Worm (Caenorhabditis elegans) whole organism, L1 larva: ENCODE results near the gene ilys-6.

Source experiments
- C34B4.2 ChIP-seq: sonication (generic microtip); optimal IDR thresholded peaks from 2 replicates; lab custom pipeline; 2017; ENCODE audit warnings: mild to moderate bottlenecking, missing genetic modification characterization, missing compliant biosample characterization
- F16B12.6 ChIP-seq: fragments of 150-350 bp; optimal IDR thresholded peaks from 2 replicates; lab custom pipeline; 2014; ENCODE audit warnings: missing biosample characterization, missing genetic modification characterization
- aha-1 ChIP-seq: fragments of 150-350 bp; optimal IDR thresholded peaks from 2 replicates; lab custom pipeline; 2014; ENCODE audit warnings: missing biosample characterization, missing genetic modification characterization
- aly-2 ChIP-seq: fragments of 150-350 bp; optimal IDR thresholded peaks from 2 replicates; lab custom pipeline; 2014; ENCODE audit warnings: missing biosample characterization, missing genetic modification characterization
- ama-1 ChIP-seq: fragments of 150-350 bp; optimal IDR thresholded peaks from 2 replicates; lab custom pipeline; 2014
- blmp-1 ChIP-seq: fragments of 150-350 bp; optimal IDR thresholded peaks from 2 replicates; lab custom pipeline; 2014; ENCODE audit warnings: missing biosample characterization, missing genetic modification characterization
- ceh-63 ChIP-seq: fragments of 200-800 bp; sonication (Bioruptor generic); optimal IDR thresholded peaks from 2 replicates; lab custom pipeline; 2018; ENCODE audit warnings: mild to moderate bottlenecking, missing genetic modification characterization, missing compliant biosample characterization
- ceh-88 ChIP-seq: fragments of 200-800 bp; sonication (Bioruptor generic); IDR thresholded peaks from 2 replicates; pipeline ENCODE4 v1.3.6; 2022; ENCODE audit warnings: missing genetic modification characterization, missing compliant biosample characterization
- ceh-90 ChIP-seq: sonication (generic microtip); optimal IDR thresholded peaks from 2 replicates; lab custom pipeline; 2016; ENCODE audit warnings: missing genetic modification characterization, missing compliant biosample characterization
- dpl-1 ChIP-seq, 3 experiments: fragments of 150-350 bp in 2 of 3; sonication (generic microtip) in 1 of 3; optimal IDR thresholded peaks; 2 replicates each; lab custom pipeline; 2014 to 2017; ENCODE audit warnings: missing biosample characterization in 3 of 3, missing genetic modification characterization in 3 of 3, missing genetic modification reagents in 3 of 3
- dsc-1 ChIP-seq: sonication (generic microtip); optimal IDR thresholded peaks from 2 replicates; lab custom pipeline; 2016; ENCODE audit warnings: mild to moderate bottlenecking, missing genetic modification characterization, missing compliant biosample characterization
- efl-1 ChIP-seq, 4 experiments: fragments of 150-350 bp; optimal IDR thresholded peaks in 3 of 4; peaks in 1 of 4; 1 replicate in 1 of 4; 2 replicates in 3 of 4; lab custom pipeline; 2014; ENCODE audit warnings: missing biosample characterization in 2 of 4, missing genetic modification characterization in 2 of 4, missing genetic modification reagents in 2 of 4
- efl-3 ChIP-seq: fragments of 200-800 bp; sonication (Bioruptor generic); optimal IDR thresholded peaks from 2 replicates; lab custom pipeline; 2018; ENCODE audit warnings: mild to moderate bottlenecking, missing genetic modification characterization, missing compliant biosample characterization
- egl-13 ChIP-seq: sonication (generic microtip); optimal IDR thresholded peaks from 2 replicates; lab custom pipeline; 2016; ENCODE audit warnings: missing genotype, missing genetic modification reagents, missing genetic modification characterization, missing compliant biosample characterization
- egl-27 ChIP-seq, 2 experiments: fragments of 150-350 bp in 1 of 2; sonication (generic microtip); optimal IDR thresholded peaks; 3 replicates each; lab custom pipeline; 2017 to 2018; ENCODE audit warnings: missing biosample characterization in 2 of 2, missing genetic modification characterization in 2 of 2, missing genetic modification reagents in 2 of 2
- elt-2 ChIP-seq: sonication (generic microtip); optimal IDR thresholded peaks from 2 replicates; lab custom pipeline; 2016; ENCODE audit warnings: missing genetic modification characterization, mild to moderate bottlenecking, inconsistent platforms, missing compliant biosample characterization, missing genetic modification reagents
- elt-3 ChIP-seq, 6 experiments: fragments of 150-350 bp in 1 of 6; sonication (generic microtip); optimal IDR thresholded peaks; 2 replicates each; lab custom pipeline; 2017 to 2018; ENCODE audit warnings: missing biosample characterization in 6 of 6, missing genetic modification characterization in 6 of 6, inconsistent platforms in 1 of 6
- ets-5 ChIP-seq: fragments of 200-800 bp; sonication (Bioruptor generic); IDR thresholded peaks from 2 replicates; pipeline ENCODE4 v1.3.6; 2022; ENCODE audit warnings: missing genetic modification characterization, missing compliant biosample characterization
- fkh-10 ChIP-seq: sonication (generic microtip); optimal IDR thresholded peaks from 2 replicates; lab custom pipeline; 2017; ENCODE audit warnings: missing biosample characterization, missing genetic modification reagents, missing genetic modification characterization
- fkh-8 ChIP-seq: sonication (generic microtip); optimal IDR thresholded peaks from 2 replicates; lab custom pipeline; 2016; ENCODE audit warnings: mild to moderate bottlenecking, missing genetic modification characterization, missing compliant biosample characterization
- fos-1 ChIP-seq: fragments of 150-350 bp; optimal IDR thresholded peaks from 2 replicates; lab custom pipeline; 2014; ENCODE audit warnings: missing biosample characterization, missing genetic modification characterization
- hpl-2 ChIP-seq: fragments of 150-350 bp; optimal IDR thresholded peaks from 2 replicates; lab custom pipeline; 2014; ENCODE audit warnings: missing biosample characterization, missing genetic modification reagents, missing genetic modification characterization
- jun-1 ChIP-seq: fragments of 150-350 bp; optimal IDR thresholded peaks from 2 replicates; lab custom pipeline; 2014; ENCODE audit warnings: missing biosample characterization, missing genetic modification reagents, missing genetic modification characterization
- lin-13 ChIP-seq: fragments of 150-350 bp; optimal IDR thresholded peaks from 2 replicates; lab custom pipeline; 2014; ENCODE audit warnings: missing biosample characterization, missing genetic modification reagents, missing genetic modification characterization
- lin-14 ChIP-seq: fragments of 200-800 bp; sonication (Bioruptor generic); optimal IDR thresholded peaks from 2 replicates; lab custom pipeline; 2018; ENCODE audit warnings: mild to moderate bottlenecking, missing genetic modification characterization, moderate library complexity, missing compliant biosample characterization
- lin-15B ChIP-seq: fragments of 150-350 bp; sonication (generic microtip); optimal IDR thresholded peaks from 3 replicates; lab custom pipeline; 2014; ENCODE audit warnings: missing biosample characterization, missing genetic modification characterization
- lin-39 ChIP-seq: fragments of 150-350 bp; optimal IDR thresholded peaks from 2 replicates; lab custom pipeline; 2014; ENCODE audit warnings: missing biosample characterization, missing genetic modification reagents, missing genetic modification characterization
- lsy-2 ChIP-seq, 2 experiments: fragments of 150-350 bp; optimal IDR thresholded peaks; 2 replicates each; lab custom pipeline; 2014; ENCODE audit warnings: missing biosample characterization in 2 of 2, missing genetic modification characterization in 2 of 2
- mef-2 ChIP-seq: fragments of 150-350 bp; optimal IDR thresholded peaks from 2 replicates; lab custom pipeline; 2014; ENCODE audit warnings: missing biosample characterization, missing genetic modification characterization
- nhr-11 ChIP-seq: fragments of 150-350 bp; optimal IDR thresholded peaks from 2 replicates; lab custom pipeline; 2014; ENCODE audit warnings: missing biosample characterization, missing genetic modification characterization
- nhr-20 ChIP-seq: sonication (generic microtip); optimal IDR thresholded peaks from 2 replicates; lab custom pipeline; 2016; ENCODE audit warnings: mild to moderate bottlenecking, missing genetic modification characterization, missing compliant biosample characterization
- nhr-237 ChIP-seq: fragments of 150-350 bp; optimal IDR thresholded peaks from 2 replicates; lab custom pipeline; 2014; ENCODE audit warnings: missing biosample characterization, missing genetic modification characterization
- nhr-47 ChIP-seq: sonication (generic microtip); optimal IDR thresholded peaks from 2 replicates; lab custom pipeline; 2016; ENCODE audit warnings: mild to moderate bottlenecking, missing genetic modification characterization, moderate library complexity, missing compliant biosample characterization
- nhr-76 ChIP-seq: sonication (generic microtip); optimal IDR thresholded peaks from 2 replicates; lab custom pipeline; 2017; ENCODE audit warnings: missing biosample characterization, missing genetic modification characterization
- nhr-84 ChIP-seq: sonication (generic microtip); optimal IDR thresholded peaks from 2 replicates; lab custom pipeline; 2017; ENCODE audit warnings: missing biosample characterization, missing genetic modification characterization
- nhr-85 ChIP-seq: sonication (generic microtip); peaks from one replicate; lab custom pipeline; 2016; ENCODE audit warnings: missing genetic modification characterization, inconsistent platforms, missing compliant biosample characterization
- nhr-90 ChIP-seq: sonication (generic microtip); optimal IDR thresholded peaks from 2 replicates; lab custom pipeline; 2016; ENCODE audit warnings: mild to moderate bottlenecking, missing genetic modification characterization, missing compliant biosample characterization; ENCODE audit not compliant: poor library complexity
- pag-3 ChIP-seq: sonication (generic microtip); optimal IDR thresholded peaks from 2 replicates; lab custom pipeline; 2017; ENCODE audit warnings: missing genetic modification characterization, mild to moderate bottlenecking, missing compliant biosample characterization, antibody characterized with exemption, borderline replicate concordance; ENCODE audit not compliant: insufficient read depth
- pax-3 ChIP-seq: fragments of 200-800 bp; sonication (Bioruptor generic); optimal IDR thresholded peaks from 2 replicates; lab custom pipeline; 2018; ENCODE audit warnings: mild to moderate bottlenecking, missing genetic modification characterization, moderate library complexity, missing compliant biosample characterization
- pqm-1 ChIP-seq: sonication (generic microtip); optimal IDR thresholded peaks from 3 replicates; lab custom pipeline; 2017; ENCODE audit warnings: missing biosample characterization, missing genetic modification characterization
- snu-23 ChIP-seq: sonication (generic microtip); optimal IDR thresholded peaks from 2 replicates; lab custom pipeline; 2016; ENCODE audit warnings: missing genetic modification characterization, missing compliant biosample characterization
- sox-4 ChIP-seq: sonication (generic microtip); optimal IDR thresholded peaks from 2 replicates; lab custom pipeline; 2016; ENCODE audit warnings: missing genetic modification characterization, missing compliant biosample characterization
- sptf-1 ChIP-seq: fragments of 150-350 bp; optimal IDR thresholded peaks from 2 replicates; lab custom pipeline; 2014; ENCODE audit warnings: missing biosample characterization, missing genetic modification characterization
- unc-130 ChIP-seq: fragments of 150-350 bp; optimal IDR thresholded peaks from 2 replicates; lab custom pipeline; 2017; ENCODE audit warnings: missing biosample characterization, missing genetic modification characterization, inconsistent platforms
- unc-62 ChIP-seq: fragments of 150-350 bp; optimal IDR thresholded peaks from 2 replicates; lab custom pipeline; 2014; ENCODE audit warnings: missing biosample characterization, missing genetic modification reagents, missing genetic modification characterization
- unc-98 ChIP-seq: fragments of 200-800 bp; sonication (Bioruptor generic); IDR thresholded peaks from 2 replicates; pipeline ENCODE4 v1.3.6; 2022; ENCODE audit warnings: missing genetic modification characterization, missing compliant biosample characterization
- xbp-1 ChIP-seq: sonication (generic microtip); optimal IDR thresholded peaks from 2 replicates; lab custom pipeline; 2016; ENCODE audit warnings: missing genetic modification characterization, missing compliant biosample characterization
- zag-1 ChIP-seq: fragments of 150-350 bp; optimal IDR thresholded peaks from 2 replicates; lab custom pipeline; 2014; ENCODE audit warnings: missing biosample characterization, missing genetic modification characterization
- zip-4 ChIP-seq: fragments of 200-800 bp; sonication (Bioruptor generic); optimal IDR thresholded peaks from 2 replicates; lab custom pipeline; 2018; ENCODE audit warnings: mild to moderate bottlenecking, missing genetic modification characterization, moderate library complexity, missing compliant biosample characterization
- ztf-4 ChIP-seq: fragments of 150-350 bp; optimal IDR thresholded peaks from 2 replicates; lab custom pipeline; 2014; ENCODE audit warnings: missing biosample characterization, missing genetic modification characterization

ilys-6 gene

DNA sequence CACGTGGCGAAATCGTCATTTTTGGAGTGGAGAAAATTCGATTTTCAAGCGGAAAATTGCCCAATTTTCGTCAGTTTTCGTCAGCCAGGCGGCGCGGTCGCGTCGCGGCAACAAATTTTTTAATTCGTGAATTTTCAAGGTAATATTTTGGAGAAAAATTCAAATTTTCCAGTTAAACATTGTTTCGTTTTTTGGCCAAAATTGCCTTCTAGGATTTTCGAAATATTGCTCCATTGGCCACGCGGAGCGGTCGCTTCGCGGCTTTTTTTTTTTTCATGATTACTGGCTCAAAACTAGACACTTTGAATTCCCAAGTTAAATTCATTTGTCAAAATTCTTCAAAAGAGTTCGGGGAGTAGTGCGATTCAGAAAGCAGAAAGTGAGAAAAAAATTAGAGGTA lies 15.8 kb downstream of the ilys-6 start:
- TF ChIP-seq hpl-2 (GFP tag; lab: Kevin White, UChicago) (no peak), nhr-85 (tag; lab: Kevin White, UChicago) (peak; percentile 3), efl-1 (optimal IDR thresholded peaks at IDR 0.05; lab: Kevin White, UChicago) (no peak), efl-1 (GFP tag; optimal IDR thresholded peaks at IDR 0.05 in 1 of 2; lab: Kevin White, UChicago) (peak in 1 of 2 experiments; percentile 13)

DNA sequence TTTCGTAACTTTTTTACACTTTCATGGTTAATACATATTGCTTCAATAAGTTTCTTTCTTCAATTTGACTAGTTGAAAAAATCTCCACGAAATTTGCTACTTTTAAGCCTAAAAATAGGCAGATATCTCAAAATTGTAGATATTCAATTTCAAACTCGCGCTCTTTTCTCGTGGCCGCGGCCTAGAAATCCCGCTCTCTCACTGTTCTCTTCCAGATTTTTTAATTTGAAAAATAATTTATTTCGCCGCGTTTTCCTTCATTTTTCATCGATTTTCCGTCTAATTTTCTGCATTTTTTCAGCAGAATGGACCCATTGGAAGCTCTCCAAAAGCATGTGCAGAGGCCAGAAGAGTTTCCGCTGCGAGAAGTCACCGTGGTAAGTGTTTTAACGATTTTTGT lies 21.2 kb downstream of the ilys-6 start, which contains the start of gene cdc-73:
cdc-73 (plus strand) TSS at position 302 of the 400 bp plus-strand sequence.
- peak; percentile 50 for TF ChIP-seq sox-4 (tag; lab: Kevin White, UChicago)
- no peak for TF ChIP-seq lin-14 (GFP tag; lab: Kevin White, UChicago)
- TF ChIP-seq C34B4.2 (tag; lab: Kevin White, UChicago): no peak
- no peak for TF ChIP-seq nhr-84 (tag; lab: Kevin White, UChicago)
- no peak for TF ChIP-seq sptf-1 (tag; lab: Kevin White, UChicago)
- TF ChIP-seq ceh-90 (tag; lab: Kevin White, UChicago): peak; percentile 87
- TF ChIP-seq nhr-76 (tag; lab: Kevin White, UChicago): no peak
- no peak for TF ChIP-seq egl-27 (tag; optimal IDR thresholded peaks at IDR 0.05; lab: Kevin White, UChicago)
- no peak for TF ChIP-seq elt-2
- no peak for TF ChIP-seq lin-39
- 0 out of 2 replicates have a peak, but pooled peaks have one; percentile 37 for TF ChIP-seq unc-98 (GFP tag; lab: Robert Waterston, UW)
- TF ChIP-seq efl-3: no peak
- no peak for TF ChIP-seq nhr-11 (tag; lab: Kevin White, UChicago)
- peak; percentile 33 for TF ChIP-seq nhr-85 (tag; lab: Kevin White, UChicago)
- peak; percentile 63 for TF ChIP-seq snu-23 (GFP tag; lab: Kevin White, UChicago)
- TF ChIP-seq ceh-63 (GFP tag; lab: Kevin White, UChicago): no peak
- peak; percentile 54 for TF ChIP-seq xbp-1 (tag; lab: Kevin White, UChicago)
- TF ChIP-seq dsc-1 (tag; lab: Kevin White, UChicago): peak; percentile 63
- TF ChIP-seq dpl-1 (GFP tag; optimal IDR thresholded peaks at IDR 0.05; lab: Kevin White, UChicago): peak; percentile 89 to 93 (median 91)
- no peak for TF ChIP-seq ets-5 (GFP tag; lab: Robert Waterston, UW)
- TF ChIP-seq ceh-88 (GFP tag; lab: Robert Waterston, UW): no peak
- no peak for TF ChIP-seq zip-4 (GFP tag; lab: Kevin White, UChicago)
- peak; percentile 26 for TF ChIP-seq egl-13 (tag; lab: Kevin White, UChicago)
- no peak for TF ChIP-seq zag-1
- TF ChIP-seq lsy-2 (tag; optimal IDR thresholded peaks at IDR 0.05; lab: Kevin White, UChicago): peak; percentile 59 to 60
- TF ChIP-seq nhr-20: peak; percentile 18
- TF ChIP-seq nhr-90 (tag; lab: Kevin White, UChicago): peak; percentile 70
- no peak for TF ChIP-seq ama-1 (lab: Kevin White, UChicago)
- peak; percentile 73 for TF ChIP-seq nhr-47 (tag; lab: Kevin White, UChicago)
- peak; percentile 93 to 94 for TF ChIP-seq efl-1 (optimal IDR thresholded peaks at IDR 0.05; lab: Kevin White, UChicago)
- TF ChIP-seq efl-1 (GFP tag; optimal IDR thresholded peaks at IDR 0.05 in 1 of 2; lab: Kevin White, UChicago): peak; percentile 92 to 99
- no peak for TF ChIP-seq aly-2 (tag; lab: Kevin White, UChicago)
- peak; percentile 12 for TF ChIP-seq fos-1
- TF ChIP-seq lin-15B (tag; lab: Kevin White, UChicago): peak; percentile 25
- TF ChIP-seq ztf-4 (tag; lab: Kevin White, UChicago): no peak
- TF ChIP-seq aha-1 (tag; lab: Kevin White, UChicago): no peak
- TF ChIP-seq pag-3 (tag; lab: Kevin White, UChicago): no peak
- TF ChIP-seq mef-2 (tag; lab: Kevin White, UChicago): no peak
- TF ChIP-seq blmp-1 (tag; lab: Kevin White, UChicago): no peak
- TF ChIP-seq pqm-1 (tag; lab: Kevin White, UChicago): no peak
- TF ChIP-seq hpl-2 (GFP tag; lab: Kevin White, UChicago): no peak
- no peak for TF ChIP-seq unc-130 (tag; lab: Kevin White, UChicago)
- TF ChIP-seq fkh-8 (tag; lab: Kevin White, UChicago): peak; percentile 15
- TF ChIP-seq elt-3 (tag; optimal IDR thresholded peaks at IDR 0.05; lab: Kevin White, UChicago): peak in 1 of 6 experiments; percentile 39
- no peak for TF ChIP-seq jun-1 (tag; lab: Kevin White, UChicago)
- peak; percentile 1 for TF ChIP-seq lin-13 (GFP tag; lab: Kevin White, UChicago)
- TF ChIP-seq F16B12.6 (tag; lab: Kevin White, UChicago): peak; percentile 29
- TF ChIP-seq fkh-10 (GFP tag; lab: Kevin White, UChicago): no peak
- TF ChIP-seq nhr-237 (tag; lab: Kevin White, UChicago): no peak
- no peak for TF ChIP-seq pax-3 (tag; lab: Kevin White, UChicago)
- TF ChIP-seq unc-62 (GFP tag; lab: Kevin White, UChicago): no peak
